Fruit fly (Drosophila melanogaster) whole organism, embryonic: Measurements from ENCODE around the gene Atx-1.
A peak's percentile ranks its signal among the peaks of the same experiment; 100 is the strongest.

Experiments used
- Asciz ChIP-seq: fragments of 200-800 bp; sonication (Bioruptor generic); optimal IDR thresholded peaks from 2 replicates; lab custom pipeline; 2017; ENCODE audit warnings: missing biosample characterization, mild to moderate bottlenecking, missing genetic modification characterization, missing genetic modification reagents
- CG10209 ChIP-seq: fragments of 200-800 bp; sonication (Bioruptor generic); optimal IDR thresholded peaks from 3 replicates; lab custom pipeline; 2017; ENCODE audit warnings: missing biosample characterization, mild to moderate bottlenecking, missing genetic modification characterization, missing genetic modification reagents
- CG17612 ChIP-seq: fragments of 200-800 bp; sonication (Bioruptor generic); IDR thresholded peaks from 2 replicates; pipeline ENCODE4 v1.3.6; 2022; ENCODE audit warnings: missing biosample characterization, missing genetic modification characterization
- CG34422 ChIP-seq: fragments of 200-800 bp; sonication (Bioruptor generic); IDR thresholded peaks from 3 replicates; pipeline ENCODE4 v1.3.6; 2022; ENCODE audit warnings: missing biosample characterization, missing genetic modification characterization
- CG4360 ChIP-seq: fragments of 200-800 bp; sonication (Bioruptor generic); IDR thresholded peaks from 2 replicates; pipeline ENCODE4 v1.3.6; 2022; ENCODE audit warnings: missing biosample characterization, missing genetic modification characterization
- Pdp1 ChIP-seq, 2 experiments: fragments of 200-800 bp; sonication (Bioruptor generic); optimal IDR thresholded peaks; 3 replicates each; lab custom pipeline; 2016; ENCODE audit warnings: missing biosample characterization in 2 of 2, missing genetic modification characterization in 2 of 2, mild to moderate bottlenecking in 1 of 2, moderate library complexity in 1 of 2
- Spps ChIP-seq: fragments of 200-800 bp; sonication (Bioruptor generic); optimal IDR thresholded peaks from 2 replicates; lab custom pipeline; 2018; ENCODE audit warnings: missing biosample characterization, mild to moderate bottlenecking, missing genetic modification characterization
- Trl ChIP-seq, 3 experiments: fragments of >200 bp in 2 of 3; fragments of 200-800 bp in 1 of 3; sonication (Bioruptor generic) in 1 of 3; optimal IDR thresholded peaks; 2 replicates in 1 of 3; 3 replicates in 2 of 3; lab custom pipeline; 2016 to 2017; ENCODE audit warnings: missing biosample characterization in 1 of 3, missing genetic modification characterization in 1 of 3
- gcm ChIP-seq: fragments of 200-800 bp; sonication (Bioruptor generic); optimal IDR thresholded peaks from 2 replicates; lab custom pipeline; 2019; ENCODE audit warnings: missing biosample characterization, mild to moderate bottlenecking, missing genetic modification characterization, moderate library complexity
- kni ChIP-seq: fragments of 200-800 bp; sonication (Bioruptor generic); optimal IDR thresholded peaks from 3 replicates; lab custom pipeline; 2017; ENCODE audit warnings: mild to moderate bottlenecking, missing biosample characterization, missing genetic modification reagents, missing genetic modification characterization
- ranshi ChIP-seq: fragments of 200-800 bp; sonication (Bioruptor generic); IDR thresholded peaks from 2 replicates; pipeline ENCODE4 v1.3.6; 2022; ENCODE audit warnings: missing biosample characterization, missing genetic modification characterization
- ttk ChIP-seq: fragments of 200-800 bp; sonication (Bioruptor generic); IDR thresholded peaks from 2 replicates; pipeline ENCODE4 v2.1.2; 2022; ENCODE audit warnings: missing biosample characterization, missing genetic modification characterization
- unpg ChIP-seq: fragments of 200-800 bp; sonication (Bioruptor generic); optimal IDR thresholded peaks from 3 replicates; lab custom pipeline; 2018; ENCODE audit warnings: missing biosample characterization, mild to moderate bottlenecking, missing genetic modification characterization, moderate library complexity
- zen ChIP-seq: fragments of 200-800 bp; sonication (Bioruptor generic); optimal IDR thresholded peaks from 3 replicates; lab custom pipeline; 2018; ENCODE audit warnings: missing biosample characterization, mild to moderate bottlenecking, missing genetic modification characterization, moderate library complexity

DNA sequence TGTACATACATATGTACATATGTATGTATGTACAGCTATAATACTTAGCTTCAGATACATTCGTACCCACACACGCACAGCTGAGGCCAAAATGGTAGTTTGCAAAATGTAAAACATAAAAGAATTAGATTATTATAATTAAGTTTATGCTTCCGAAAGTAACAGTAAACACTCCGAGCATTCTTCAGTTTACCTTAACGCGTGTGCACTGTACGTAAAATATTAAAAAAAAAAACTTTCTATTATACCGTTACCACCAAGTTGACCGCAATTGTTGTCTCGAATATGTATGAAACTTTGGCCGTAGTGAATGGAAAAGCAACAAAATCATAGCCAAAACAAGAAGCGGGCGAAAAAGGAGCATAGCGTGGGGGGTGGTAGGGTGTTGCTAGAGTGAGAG lies 31.6 kb downstream of the Atx-1 start:
- TF ChIP-seq CG34422 (GFP tag; lab: Robert Waterston, UW): peak; percentile 77; the same call in 2 of the 3 replicates
- peak; percentile 89 for TF ChIP-seq unpg (GFP tag; lab: Kevin White, UChicago)
- peak; percentile 80 for TF ChIP-seq Asciz (GFP tag; lab: Kevin White, UChicago)
- peak; percentile 58; the same call in 1 of the 2 replicates for TF ChIP-seq ttk (GFP tag; lab: Robert Waterston, UW)
- TF ChIP-seq Trl (optimal IDR thresholded peaks at IDR 0.05; lab: Kevin White, UChicago): no peak
- TF ChIP-seq Trl (GFP tag; optimal IDR thresholded peaks at IDR 0.05; lab: Kevin White, UChicago): peak; percentile 53
- no peak for TF ChIP-seq kni
- TF ChIP-seq Spps: peak; percentile 50
- TF ChIP-seq CG10209: peak; percentile 83
- peak; percentile 70 for TF ChIP-seq gcm (GFP tag; lab: Kevin White, UChicago)
- TF ChIP-seq CG17612 (GFP tag; lab: Robert Waterston, UW): 0 out of 2 replicates have a peak, but pooled peaks have one; percentile 15
- TF ChIP-seq ranshi (GFP tag; lab: Robert Waterston, UW): peak; percentile 70
- TF ChIP-seq CG4360: peak; percentile 5; the same call in 1 of the 2 replicates
- peak; percentile 63 to 73 for TF ChIP-seq Pdp1 (GFP tag; optimal IDR thresholded peaks at IDR 0.05; lab: Kevin White, UChicago)
- peak; percentile 51 for TF ChIP-seq zen
